Fruit fly (Drosophila melanogaster) whole organism, embryonic: ENCODE data around the gene Catsup.

Experiments used
- Ada2b ChIP-seq: fragments of 200-800 bp; sonication (Bioruptor generic); IDR thresholded peaks from 2 replicates; pipeline ENCODE4 v1.3.6; 2022; ENCODE audit warnings: missing biosample characterization, missing genetic modification characterization
- Atf3 ChIP-seq: fragments of 200-800 bp; sonication (Bioruptor generic); optimal IDR thresholded peaks from 3 replicates; lab custom pipeline; 2016; ENCODE audit warnings: missing biosample characterization, missing genetic modification characterization
- Blimp-1 ChIP-seq: fragments of 200-800 bp; sonication (Bioruptor generic); optimal IDR thresholded peaks from 3 replicates; lab custom pipeline; 2018; ENCODE audit warnings: missing biosample characterization, missing genetic modification characterization, mild to moderate bottlenecking, moderate library complexity, missing genetic modification reagents
- CG10654 ChIP-seq: fragments of 200-800 bp; sonication (Bioruptor generic); optimal IDR thresholded peaks from 2 replicates; lab custom pipeline; 2016; ENCODE audit warnings: missing biosample characterization, missing genetic modification characterization
- CG12942 ChIP-seq: fragments of 200-800 bp; sonication (Bioruptor generic); optimal IDR thresholded peaks from 3 replicates; lab custom pipeline; 2016; ENCODE audit warnings: missing biosample characterization, missing genetic modification characterization
- CG14014 ChIP-seq: fragments of 200-800 bp; sonication (Bioruptor generic); IDR thresholded peaks from 2 replicates; pipeline ENCODE4 v1.3.6; 2022; ENCODE audit warnings: missing biosample characterization, missing genetic modification characterization
- CG14710 ChIP-seq: fragments of 200-800 bp; sonication (Bioruptor generic); optimal IDR thresholded peaks from 3 replicates; lab custom pipeline; 2019; ENCODE audit warnings: missing biosample characterization, mild to moderate bottlenecking, missing genetic modification characterization, moderate library complexity
- CG17186 ChIP-seq: fragments of 200-800 bp; sonication (Bioruptor generic); optimal IDR thresholded peaks from 3 replicates; lab custom pipeline; 2017; ENCODE audit warnings: missing biosample characterization, missing genetic modification reagents, missing genetic modification characterization
- CG1832 ChIP-seq: fragments of 200-800 bp; sonication (Bioruptor generic); optimal IDR thresholded peaks from 2 replicates; lab custom pipeline; 2017; ENCODE audit warnings: missing biosample characterization, mild to moderate bottlenecking, missing genetic modification characterization, inconsistent platforms
- CG2129 ChIP-seq: fragments of 200-800 bp; sonication (Bioruptor generic); IDR thresholded peaks from 2 replicates; pipeline ENCODE4 v1.3.6; 2022; ENCODE audit warnings: missing biosample characterization, missing genetic modification characterization; ENCODE audit not compliant: partially characterized antibody
- CG2875 ChIP-seq: fragments of 200-800 bp; sonication (Bioruptor generic); optimal IDR thresholded peaks from 2 replicates; lab custom pipeline; 2017; ENCODE audit warnings: missing biosample characterization, mild to moderate bottlenecking, missing genetic modification characterization, missing genetic modification reagents
- CG2889 ChIP-seq: fragments of 200-800 bp; sonication (Bioruptor generic); IDR thresholded peaks from 3 replicates; pipeline ENCODE4 v1.3.6; 2022; ENCODE audit warnings: missing biosample characterization, missing genetic modification characterization
- CG3163 ChIP-seq: fragments of 200-800 bp; sonication (Bioruptor generic); optimal IDR thresholded peaks from 3 replicates; lab custom pipeline; 2016; ENCODE audit warnings: missing biosample characterization, missing genetic modification characterization
- CG3995 ChIP-seq: fragments of 200-800 bp; sonication (Bioruptor generic); optimal IDR thresholded peaks from 3 replicates; lab custom pipeline; 2016; ENCODE audit warnings: missing biosample characterization, missing genetic modification characterization
- CG4328 ChIP-seq: fragments of 200-800 bp; sonication (Bioruptor generic); optimal IDR thresholded peaks from 3 replicates; lab custom pipeline; 2017; ENCODE audit warnings: missing biosample characterization, missing genetic modification reagents, missing genetic modification characterization
- CG4617 ChIP-seq: fragments of 200-800 bp; sonication (Bioruptor generic); optimal IDR thresholded peaks from 3 replicates; lab custom pipeline; 2016; ENCODE audit warnings: missing biosample characterization, missing genetic modification characterization, borderline replicate concordance
- CG9876 ChIP-seq: fragments of 200-800 bp; sonication (Bioruptor generic); optimal IDR thresholded peaks from 2 replicates; lab custom pipeline; 2016; ENCODE audit warnings: missing biosample characterization, missing genetic modification characterization
- CG9932 ChIP-seq: fragments of 200-800 bp; sonication (Bioruptor generic); IDR thresholded peaks from 2 replicates; pipeline ENCODE4 v1.3.6; 2022; ENCODE audit warnings: missing biosample characterization, missing genetic modification characterization
- D19B ChIP-seq: fragments of 200-800 bp; sonication (Bioruptor generic); optimal IDR thresholded peaks from 2 replicates; lab custom pipeline; 2017; ENCODE audit warnings: missing biosample characterization, mild to moderate bottlenecking, missing genetic modification characterization
- Dip2 ChIP-seq: fragments of 200-800 bp; sonication (Bioruptor generic); IDR thresholded peaks from 2 replicates; pipeline ENCODE4 v1.3.6; 2022; ENCODE audit warnings: missing biosample characterization, missing genetic modification characterization
- Dp ChIP-seq: fragments of 200-800 bp; sonication (Bioruptor generic); optimal IDR thresholded peaks from 2 replicates; lab custom pipeline; 2018; ENCODE audit warnings: missing biosample characterization, mild to moderate bottlenecking, missing genetic modification characterization, moderate library complexity
- Dref ChIP-seq: fragments of 200-800 bp; sonication (Bioruptor generic); IDR thresholded peaks from 2 replicates; pipeline ENCODE4 v1.3.6; 2022; ENCODE audit warnings: missing biosample characterization, missing genetic modification characterization
- Drgx ChIP-seq: fragments of 200-800 bp; sonication (Bioruptor generic); IDR thresholded peaks from 2 replicates; pipeline ENCODE4 v1.3.6; 2022; ENCODE audit warnings: missing biosample characterization, missing genetic modification characterization
- E2f2 ChIP-seq: fragments of 200-800 bp; sonication (Bioruptor generic); IDR thresholded peaks from 2 replicates; pipeline ENCODE4 v1.3.6; 2022; ENCODE audit warnings: missing biosample characterization, missing genetic modification characterization
- Eip74EF ChIP-seq, 2 experiments: fragments of 200-800 bp in 1 of 2; fragments of >200 bp in 1 of 2; sonication (Bioruptor generic) in 1 of 2; optimal IDR thresholded peaks; 2 replicates each; lab custom pipeline; 2017 to 2019; ENCODE audit warnings: missing biosample characterization in 2 of 2, missing genetic modification characterization in 2 of 2, mild to moderate bottlenecking in 1 of 2, moderate library complexity in 1 of 2
- Elba2 ChIP-seq: fragments of 200-800 bp; sonication (Bioruptor generic); optimal IDR thresholded peaks from 3 replicates; lab custom pipeline; 2016; ENCODE audit warnings: missing biosample characterization, missing genetic modification characterization
- Fer2 ChIP-seq: fragments of 200-800 bp; sonication (Bioruptor generic); optimal IDR thresholded peaks from 2 replicates; lab custom pipeline; 2018; ENCODE audit warnings: missing biosample characterization, mild to moderate bottlenecking, missing genetic modification characterization, moderate library complexity
- Gug ChIP-seq: fragments of 200-800 bp; sonication (Bioruptor generic); IDR thresholded peaks from 4 replicates; pipeline ENCODE4 v1.3.6; 2022; ENCODE audit warnings: missing biosample characterization, missing genetic modification characterization
- HmgZ ChIP-seq: fragments of 200-800 bp; sonication (Bioruptor generic); optimal IDR thresholded peaks from 2 replicates; lab custom pipeline; 2018; ENCODE audit warnings: missing biosample characterization, mild to moderate bottlenecking, missing genetic modification characterization
- Lim3 ChIP-seq: fragments of 200-800 bp; sonication (Bioruptor generic); IDR thresholded peaks from 2 replicates; pipeline ENCODE4 v1.3.6; 2022; ENCODE audit warnings: missing biosample characterization, missing genetic modification characterization
- NC2β ChIP-seq: fragments of 200-800 bp; sonication (Bioruptor generic); optimal IDR thresholded peaks from 2 replicates; lab custom pipeline; 2016; ENCODE audit warnings: missing biosample characterization, missing genetic modification characterization
- Neu2 ChIP-seq: fragments of 200-800 bp; sonication (Bioruptor generic); optimal IDR thresholded peaks from 3 replicates; lab custom pipeline; 2016; ENCODE audit warnings: missing biosample characterization, missing genetic modification characterization, borderline replicate concordance
- Poxn ChIP-seq: fragments of 200-800 bp; sonication (Bioruptor generic); IDR thresholded peaks from 2 replicates; pipeline ENCODE4 v1.3.6; 2022; ENCODE audit warnings: missing biosample characterization, missing genetic modification characterization
- Stat92E ChIP-seq, 3 experiments: fragments of >200 bp in 2 of 3; fragments of 200-800 bp in 1 of 3; sonication (Bioruptor generic) in 1 of 3; optimal IDR thresholded peaks; 2 replicates each; lab custom pipeline; 2017 to 2019; ENCODE audit warnings: missing biosample characterization in 3 of 3, missing genetic modification characterization in 3 of 3, mild to moderate bottlenecking in 1 of 3, moderate library complexity in 1 of 3
- TFAM ChIP-seq: fragments of 200-800 bp; sonication (Bioruptor generic); optimal IDR thresholded peaks from 2 replicates; lab custom pipeline; 2017; ENCODE audit warnings: missing biosample characterization, missing genetic modification characterization, inconsistent platforms
- Taf1 ChIP-seq: fragments of 200-800 bp; sonication (Bioruptor generic); IDR thresholded peaks from 2 replicates; pipeline ENCODE4 v1.3.6; 2022; ENCODE audit warnings: missing biosample characterization, missing genetic modification characterization
- abd-A ChIP-seq: fragments of 200-800 bp; sonication (Bioruptor generic); optimal IDR thresholded peaks from 3 replicates; lab custom pipeline; 2019; ENCODE audit warnings: missing biosample characterization, mild to moderate bottlenecking, missing genetic modification characterization, moderate library complexity
- bcd ChIP-seq: fragments of 200-800 bp; sonication (Bioruptor generic); optimal IDR thresholded peaks from 2 replicates; lab custom pipeline; 2017; ENCODE audit warnings: missing biosample characterization, mild to moderate bottlenecking, missing genetic modification characterization
- cato ChIP-seq: fragments of 200-800 bp; sonication (Bioruptor generic); optimal IDR thresholded peaks from 2 replicates; lab custom pipeline; 2016; ENCODE audit warnings: missing biosample characterization, missing genetic modification characterization, borderline replicate concordance
- dmrt11E ChIP-seq: fragments of 200-800 bp; sonication (Bioruptor generic); optimal IDR thresholded peaks from 3 replicates; lab custom pipeline; 2018; ENCODE audit warnings: missing biosample characterization, mild to moderate bottlenecking, missing genetic modification characterization, moderate library complexity
- dysf ChIP-seq: fragments of 200-800 bp; sonication (Bioruptor generic); IDR thresholded peaks from 3 replicates; pipeline ENCODE4 v1.3.6; 2022; ENCODE audit warnings: missing biosample characterization, missing genetic modification characterization
- gro ChIP-seq: fragments of 200-800 bp; sonication (Bioruptor generic); optimal IDR thresholded peaks from 2 replicates; lab custom pipeline; 2016; ENCODE audit warnings: missing biosample characterization, missing genetic modification characterization
- inv ChIP-seq: fragments of 200-800 bp; sonication (Bioruptor generic); IDR thresholded peaks from 2 replicates; pipeline ENCODE4 v1.3.6; 2022; ENCODE audit warnings: missing biosample characterization, missing genetic modification characterization; ENCODE audit not compliant: partially characterized antibody
- kay ChIP-seq: fragments of 200-800 bp; sonication (Bioruptor generic); optimal IDR thresholded peaks from 2 replicates; lab custom pipeline; 2016; ENCODE audit warnings: missing biosample characterization, missing genetic modification characterization
- nmo ChIP-seq: fragments of 200-800 bp; sonication (Bioruptor generic); optimal IDR thresholded peaks from 2 replicates; lab custom pipeline; 2018; ENCODE audit warnings: missing biosample characterization, mild to moderate bottlenecking, missing genetic modification characterization, moderate library complexity
- onecut ChIP-seq: fragments of 200-800 bp; sonication (Bioruptor generic); IDR thresholded peaks from 2 replicates; pipeline ENCODE4 v1.3.6; 2022; ENCODE audit warnings: missing biosample characterization, missing genetic modification characterization
- pb ChIP-seq: fragments of 200-800 bp; sonication (Bioruptor generic); optimal IDR thresholded peaks from 3 replicates; lab custom pipeline; 2016; ENCODE audit warnings: missing biosample characterization, missing genetic modification characterization
- slbo ChIP-seq: fragments of 200-800 bp; sonication (Bioruptor generic); IDR thresholded peaks from 2 replicates; pipeline ENCODE4 v1.3.6; 2022; ENCODE audit warnings: missing biosample characterization, missing genetic modification characterization
- twi ChIP-seq: fragments of 200-800 bp; optimal IDR thresholded peaks from 2 replicates; lab custom pipeline; 2019; ENCODE audit warnings: missing biosample characterization, mild to moderate bottlenecking, missing genetic modification characterization, moderate library complexity

The Catsup gene

dm6 chr2L:19011895-19012645 lies 29.6 kb upstream of the Catsup start (continued):
- TF ChIP-seq abd-A (tag; lab: Kevin White, UChicago) (peak; percentile 96), CG1832 (no peak), dysf (GFP tag; lab: Robert Waterston, UW) (peak; percentile 91), twi (tag; lab: Kevin White, UChicago) (peak; percentile 43), CG14014 (peak; percentile 87), Dref (no peak), nmo (GFP tag; lab: Kevin White, UChicago) (peak; percentile 82), CG3163 (peak; percentile 44), CG14710 (peak; percentile 51), Fer2 (no peak), Ada2b (GFP tag; lab: Robert Waterston, UW) (peak; percentile 83), Dip2 (no peak), kay (GFP tag; lab: Kevin White, UChicago) (peak; percentile 58), Stat92E (GFP tag; optimal IDR thresholded peaks at IDR 0.05; lab: Kevin White, UChicago) (no peak), inv (GFP tag; lab: Robert Waterston, UW) (no peak), CG9932 (GFP tag; lab: Robert Waterston, UW) (peak; percentile 74), CG4328 (GFP tag; lab: Kevin White, UChicago) (no peak), CG10654 (peak; percentile 64), D19B (GFP tag; lab: Kevin White, UChicago) (peak; percentile 97), Eip74EF (GFP tag; optimal IDR thresholded peaks at IDR 0.05; lab: Kevin White, UChicago) (peak in 1 of 2 experiments; percentile 53), CG4617 (GFP tag; lab: Kevin White, UChicago) (peak; percentile 49), E2f2 (GFP tag; lab: Robert Waterston, UW) (peak; percentile 55), CG9876 (GFP tag; lab: Kevin White, UChicago) (peak; percentile 62), Elba2 (GFP tag; lab: Kevin White, UChicago) (no peak), cato (GFP tag; lab: Kevin White, UChicago) (no peak), Lim3 (GFP tag; lab: Robert Waterston, UW) (peak; percentile 67), CG2889 (GFP tag; lab: Robert Waterston, UW) (peak; percentile 74; the same call in 2 of the 3 replicates), TFAM (no peak), slbo (peak; percentile 93), CG3995 (GFP tag; lab: Kevin White, UChicago) (no peak), Drgx (GFP tag; lab: Robert Waterston, UW) (peak; percentile 68), CG12942 (GFP tag; lab: Kevin White, UChicago) (peak; percentile 73), CG17186 (peak; percentile 27), Atf3 (GFP tag; lab: Kevin White, UChicago) (peak; percentile 61), NC2β (GFP tag; lab: Kevin White, UChicago) (peak; percentile 56), gro (GFP tag; lab: Kevin White, UChicago) (peak; percentile 81), CG2129 (GFP tag; lab: Robert Waterston, UW) (no peak), bcd (GFP tag; lab: Kevin White, UChicago) (peak; percentile 84), Blimp-1 (peak; percentile 67), pb (GFP tag; lab: Kevin White, UChicago) (peak; percentile 77), Gug (GFP tag; lab: Robert Waterston, UW) (peak; percentile 84), dmrt11E (peak; percentile 30), Dp (GFP tag; lab: Kevin White, UChicago) (no peak), CG2875 (peak; percentile 42), HmgZ (tag; lab: Kevin White, UChicago) (peak; percentile 68), Taf1 (GFP tag; lab: Robert Waterston, UW) (peak; percentile 71), Neu2 (GFP tag; lab: Kevin White, UChicago) (no peak), onecut (GFP tag; lab: Robert Waterston, UW) (peak; percentile 59), Poxn (GFP tag; lab: Robert Waterston, UW) (peak; percentile 66; the same call in 1 of the 2 replicates)
